Worm (Caenorhabditis elegans) whole organism, midembryonic: ENCODE results near the gene panl-3.

Experiments
- T22C8.4 ChIP-seq: fragments of 200-800 bp; sonication (Bioruptor generic); IDR thresholded peaks from 2 replicates; pipeline ENCODE4 v1.3.6; 2022; ENCODE audit warnings: missing genetic modification characterization, missing compliant biosample characterization
- cog-1 ChIP-seq: sonication (generic microtip); optimal IDR thresholded peaks from 2 replicates; lab custom pipeline; 2016; ENCODE audit warnings: missing genetic modification characterization, missing compliant biosample characterization
- flt-1 ChIP-seq: fragments of 200-800 bp; sonication (Bioruptor generic); IDR thresholded peaks from 2 replicates; pipeline ENCODE4 v1.3.6; 2022; ENCODE audit warnings: missing genetic modification characterization, missing compliant biosample characterization
- klf-2 ChIP-seq: fragments of 200-800 bp; sonication (Bioruptor generic); conservative IDR thresholded peaks from 2 replicates; pipeline ENCODE4 v1.3.6; 2022; ENCODE audit warnings: missing genetic modification reagents, missing genetic modification characterization, missing compliant biosample characterization
- med-1 ChIP-seq: sonication (generic microtip); optimal IDR thresholded peaks from 2 replicates; lab custom pipeline; 2017; ENCODE audit warnings: missing genetic modification characterization, mild to moderate bottlenecking, missing compliant biosample characterization, antibody characterized with exemption, missing genetic modification reagents; ENCODE audit not compliant: insufficient read depth
- ref-1 ChIP-seq: fragments of 200-800 bp; sonication (Bioruptor generic); conservative IDR thresholded peaks from 2 replicates; pipeline ENCODE4 v1.3.6; 2022; ENCODE audit warnings: missing genetic modification reagents, missing genetic modification characterization, missing compliant biosample characterization
- tab-1 ChIP-seq: fragments of 200-800 bp; sonication (Bioruptor generic); IDR thresholded peaks from 2 replicates; pipeline ENCODE4 v1.3.6; 2022; ENCODE audit warnings: missing genetic modification characterization, missing compliant biosample characterization
- ztf-23 ChIP-seq: fragments of 200-800 bp; sonication (Bioruptor generic); IDR thresholded peaks from 2 replicates; pipeline ENCODE4 v1.3.6; 2022; ENCODE audit warnings: missing genetic modification reagents, missing genetic modification characterization, missing compliant biosample characterization
- ztf-29 ChIP-seq: fragments of 200-800 bp; sonication (Bioruptor generic); IDR thresholded peaks from 2 replicates; pipeline ENCODE4 v1.3.6; 2022; ENCODE audit warnings: missing genetic modification reagents, missing genetic modification characterization, missing compliant biosample characterization

panl-3 gene

ce11 chrIII:9857110-9857509, 38.3 kb downstream of the panl-3 start:
- TF ChIP-seq med-1 (no peak), tab-1 (GFP tag; lab: Robert Waterston, UW) (no peak), klf-2 (no peak), ztf-29 (GFP tag; lab: Robert Waterston, UW) (no peak), ztf-23 (GFP tag; lab: Robert Waterston, UW) (no peak), cog-1 (tag; lab: Kevin White, UChicago) (no peak), flt-1 (GFP tag; lab: Robert Waterston, UW) (no peak), T22C8.4 (GFP tag; lab: Robert Waterston, UW) (no peak), ref-1 (GFP tag; lab: Robert Waterston, UW) (no peak)

DNA sequence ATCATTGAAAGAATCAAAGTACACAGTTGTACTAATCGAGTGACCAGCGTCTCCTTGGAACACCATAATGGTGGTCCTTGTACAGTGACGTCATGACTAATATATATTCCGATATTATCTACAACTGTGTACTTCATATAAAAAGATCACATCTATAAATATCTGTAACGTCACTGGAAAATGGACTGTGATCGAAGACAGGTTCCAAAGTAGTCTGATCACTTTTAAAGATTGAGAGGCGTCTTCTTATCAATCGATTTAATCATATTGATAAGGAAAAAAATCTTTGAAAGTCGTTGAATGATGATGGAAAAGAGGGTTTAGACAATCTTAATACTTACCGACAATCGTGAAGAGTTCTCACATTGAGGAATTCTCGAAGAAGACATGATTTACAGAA, 39.2 kb downstream of the panl-3 start:
- TF ChIP-seq ztf-29 (GFP tag; lab: Robert Waterston, UW) = no peak
- TF ChIP-seq cog-1 (tag; lab: Kevin White, UChicago) = no peak
- no peak for TF ChIP-seq ztf-23 (GFP tag; lab: Robert Waterston, UW)
- TF ChIP-seq tab-1 (GFP tag; lab: Robert Waterston, UW) = no peak
- TF ChIP-seq ref-1 (GFP tag; lab: Robert Waterston, UW) = no peak
- no peak for TF ChIP-seq med-1
- no peak for TF ChIP-seq klf-2
- no peak for TF ChIP-seq flt-1 (GFP tag; lab: Robert Waterston, UW)
- TF ChIP-seq T22C8.4 (GFP tag; lab: Robert Waterston, UW) = no peak

- TF ChIP-seq tab-1 (GFP tag; lab: Robert Waterston, UW) (no peak), ztf-23 (GFP tag; lab: Robert Waterston, UW) (no peak), cog-1 (tag; lab: Kevin White, UChicago) (no peak), med-1 (no peak), ref-1 (GFP tag; lab: Robert Waterston, UW) (no peak), flt-1 (GFP tag; lab: Robert Waterston, UW) (no peak), klf-2 (no peak), T22C8.4 (GFP tag; lab: Robert Waterston, UW) (no peak), ztf-29 (GFP tag; lab: Robert Waterston, UW) (no peak)
These were observed 40.4 kb downstream of the panl-3 start, which contains the start of gene gpdh-2 for ce11 chrIII:9859133-9859775. Gene gpdh-2, minus strand, starts transcription at chrIII:9859183.

DNA sequence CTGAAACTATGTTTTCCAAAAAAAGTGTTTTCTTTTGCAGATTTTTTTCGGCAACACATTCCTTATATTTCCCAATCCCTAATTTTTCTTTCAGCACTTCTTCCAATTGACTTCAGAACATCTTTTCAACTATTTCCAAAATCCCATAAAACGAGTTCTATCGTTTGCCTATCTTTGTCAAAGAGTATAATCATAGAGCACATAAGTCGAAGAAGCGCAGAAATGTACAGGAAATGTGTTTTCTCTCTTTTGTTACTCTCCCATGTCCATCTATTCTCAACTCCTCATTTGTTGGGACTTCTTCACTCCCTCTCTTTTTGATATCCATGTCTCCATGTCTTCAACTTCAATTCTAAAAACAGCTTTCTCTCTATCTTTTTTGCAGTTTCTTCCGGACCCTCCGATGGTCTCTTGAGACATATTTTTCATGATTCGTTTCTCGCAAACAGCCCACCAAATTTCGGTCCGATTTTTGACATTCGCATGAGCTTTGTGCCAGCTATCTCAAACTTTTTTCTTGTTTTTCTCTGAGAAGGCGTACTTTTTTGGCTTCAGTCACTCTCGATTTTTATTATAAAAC, 41.4 kb downstream of the panl-3 start, which contains the start of gene twk-48:
TSS of gene twk-48 (plus strand) at position 530 of the 580 bp plus-strand sequence.
- TF ChIP-seq tab-1 (GFP tag; lab: Robert Waterston, UW) (no peak), flt-1 (GFP tag; lab: Robert Waterston, UW) (no peak), ztf-23 (GFP tag; lab: Robert Waterston, UW) (no peak)

DNA sequence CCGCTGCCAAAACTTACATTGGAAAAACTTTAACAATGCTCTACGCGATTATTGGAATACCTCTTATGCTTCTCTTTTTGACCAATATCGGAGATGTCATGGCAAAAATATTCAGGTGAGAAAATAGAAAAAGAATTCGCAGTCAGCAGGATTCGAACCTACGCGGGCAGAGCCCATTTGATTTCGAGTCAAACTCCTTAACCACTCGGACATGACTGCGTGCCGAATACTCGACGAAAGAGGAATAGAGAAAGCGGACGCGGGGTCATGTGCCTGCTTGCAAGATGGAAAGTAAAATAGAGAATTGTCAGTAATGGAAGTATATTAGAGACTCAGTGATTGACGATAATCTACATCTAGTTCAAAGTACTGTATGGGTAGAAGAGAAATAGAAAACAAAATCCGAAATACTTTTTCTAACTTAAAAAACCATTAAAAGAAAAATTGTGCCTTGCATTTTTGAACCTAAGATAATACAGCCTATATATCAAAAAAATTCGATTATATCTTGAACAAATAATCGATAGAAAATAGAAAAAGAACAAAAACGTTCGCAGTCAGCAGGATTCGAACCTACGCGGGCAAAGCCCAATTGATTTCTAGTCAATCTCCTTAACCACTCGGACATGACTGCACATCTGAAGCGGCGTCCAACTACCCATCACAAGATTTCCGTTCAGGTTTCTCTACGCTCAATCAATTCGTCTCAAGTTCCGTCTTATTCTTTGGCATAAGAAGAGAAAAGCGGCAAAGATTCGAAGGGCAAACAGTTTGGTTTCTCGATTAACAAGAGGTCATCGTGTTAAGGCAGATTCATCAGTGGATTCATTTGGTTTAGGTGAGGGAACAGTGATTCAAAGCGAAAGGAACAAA, 42.9 kb downstream of the panl-3 start:
- TF ChIP-seq T22C8.4 (GFP tag; lab: Robert Waterston, UW) = peak; percentile 90
- peak; percentile 64 for TF ChIP-seq med-1
- TF ChIP-seq tab-1 (GFP tag; lab: Robert Waterston, UW) = peak; percentile 96
- peak; percentile 88 for TF ChIP-seq ref-1 (GFP tag; lab: Robert Waterston, UW)
- peak; percentile 95 for TF ChIP-seq flt-1 (GFP tag; lab: Robert Waterston, UW)
- peak; percentile 93 for TF ChIP-seq ztf-29 (GFP tag; lab: Robert Waterston, UW)
- TF ChIP-seq cog-1 (tag; lab: Kevin White, UChicago) = peak; percentile 64
- peak; percentile 94 for TF ChIP-seq ztf-23 (GFP tag; lab: Robert Waterston, UW)
- peak; percentile 91 for TF ChIP-seq klf-2

DNA sequence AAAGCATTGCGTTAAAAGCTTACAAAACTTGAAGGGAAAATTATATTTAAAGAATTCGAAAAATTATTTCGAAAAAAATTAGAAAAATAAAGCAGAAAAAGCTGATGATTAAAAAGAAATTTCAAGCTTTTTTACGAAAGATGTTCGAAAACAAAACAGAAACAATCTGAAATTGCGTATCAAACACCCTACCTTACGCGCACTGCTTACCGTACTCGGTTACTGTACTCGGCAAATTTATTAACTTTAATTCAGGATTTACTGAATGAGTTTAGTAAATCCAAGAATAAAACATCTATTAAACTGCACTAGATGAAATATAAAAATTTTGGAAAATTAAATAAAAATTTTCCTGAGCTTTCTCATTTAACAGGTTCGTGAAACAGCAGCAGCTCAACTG, 43.6 kb downstream of the panl-3 start:
- no peak for TF ChIP-seq klf-2
- TF ChIP-seq ztf-23 (GFP tag; lab: Robert Waterston, UW) = no peak
- TF ChIP-seq T22C8.4 (GFP tag; lab: Robert Waterston, UW) = no peak
- TF ChIP-seq ref-1 (GFP tag; lab: Robert Waterston, UW) = no peak
- no peak for TF ChIP-seq med-1
- TF ChIP-seq flt-1 (GFP tag; lab: Robert Waterston, UW) = no peak
- no peak for TF ChIP-seq cog-1 (tag; lab: Kevin White, UChicago)
- no peak for TF ChIP-seq tab-1 (GFP tag; lab: Robert Waterston, UW)
- TF ChIP-seq ztf-29 (GFP tag; lab: Robert Waterston, UW) = no peak

DNA sequence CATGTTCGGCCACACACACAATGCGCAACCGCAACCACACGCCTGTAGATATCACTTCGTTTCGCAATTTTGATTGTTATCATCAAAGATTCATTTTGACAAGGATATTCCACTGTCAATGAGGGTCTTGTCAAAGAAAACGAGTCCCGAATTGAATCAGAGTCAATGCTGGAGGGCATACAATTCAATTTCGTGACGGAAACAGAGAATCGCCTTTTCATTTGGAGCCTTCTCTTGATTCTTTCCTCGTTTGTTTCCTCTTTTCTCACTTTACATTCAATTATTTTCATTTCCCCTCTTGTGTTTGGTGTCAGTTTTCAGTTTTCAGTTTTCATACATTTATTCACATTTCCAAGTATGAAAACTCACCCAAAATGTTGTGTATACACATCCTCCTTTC, 48.5 kb downstream of the panl-3 start:
- TF ChIP-seq ztf-29 (GFP tag; lab: Robert Waterston, UW) = no peak
- no peak for TF ChIP-seq ref-1 (GFP tag; lab: Robert Waterston, UW)
- no peak for TF ChIP-seq T22C8.4 (GFP tag; lab: Robert Waterston, UW)

DNA sequence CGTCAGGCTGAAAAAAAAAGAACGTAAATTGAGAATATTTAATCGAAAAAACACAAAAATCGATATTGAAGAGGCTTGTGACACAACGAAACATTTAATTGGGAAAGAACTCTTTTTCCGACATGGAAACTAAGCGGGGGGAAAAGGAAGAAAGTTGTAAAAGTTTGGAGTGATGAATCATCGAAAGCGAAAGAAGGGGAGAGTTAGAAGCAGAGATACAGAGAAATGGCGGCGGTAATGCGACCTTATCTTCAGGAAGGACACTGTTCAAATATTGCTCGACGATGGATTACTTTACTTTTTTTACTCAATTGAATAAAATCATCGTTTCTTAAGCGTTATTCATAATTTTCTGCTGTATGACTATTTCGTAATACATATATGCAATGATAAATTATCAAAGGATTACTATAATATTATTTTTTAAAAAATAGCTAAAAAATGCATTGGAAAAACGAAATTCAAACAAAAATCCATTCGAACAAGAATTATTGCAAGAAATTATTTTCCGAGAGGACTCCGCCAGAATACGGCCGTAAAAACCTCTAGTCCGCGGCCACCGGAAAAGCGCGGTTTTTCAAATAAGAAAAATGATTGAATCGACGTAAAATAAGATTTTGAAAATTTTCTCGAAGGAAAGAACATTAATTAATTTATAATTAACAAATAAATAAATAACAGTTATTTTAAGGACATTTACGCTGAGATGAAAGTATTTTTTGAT, 49.1 kb downstream of the panl-3 start, which contains the start of gene dhhc-4:
TSS of gene dhhc-4 (minus strand) at position 13 of the 724 bp plus-strand sequence.
- TF ChIP-seq cog-1 (tag; lab: Kevin White, UChicago) (no peak), tab-1 (GFP tag; lab: Robert Waterston, UW) (no peak), klf-2 (0 out of 2 replicates have a peak, but pooled peaks have one; percentile 40), ref-1 (GFP tag; lab: Robert Waterston, UW) (no peak), ztf-23 (GFP tag; lab: Robert Waterston, UW) (peak; percentile 77), flt-1 (GFP tag; lab: Robert Waterston, UW) (peak; percentile 79), T22C8.4 (GFP tag; lab: Robert Waterston, UW) (peak; percentile 34; the same call in 1 of the 2 replicates)
